Worm (Caenorhabditis elegans) whole organism, L4/young adult: Measurements from ENCODE around the gene F44E2.3.

Experiments used
- W03F9.2 ChIP-seq: fragments of 150-350 bp; optimal IDR thresholded peaks from 2 replicates; lab custom pipeline; 2014; ENCODE audit warnings: missing biosample characterization, missing genetic modification characterization
- dao-5 ChIP-seq: sonication (generic microtip); optimal IDR thresholded peaks from 2 replicates; lab custom pipeline; 2016; ENCODE audit warnings: missing genotype, missing genetic modification characterization, moderate library complexity, missing compliant biosample characterization
- him-1 ChIP-seq: sonication (generic microtip); optimal IDR thresholded peaks from 2 replicates; lab custom pipeline; 2016; ENCODE audit warnings: missing genotype, missing genetic modification reagents, missing genetic modification characterization, missing compliant biosample characterization

- TF ChIP-seq W03F9.2 (no peak), dao-5 (tag; lab: Kevin White, UChicago) (no peak), him-1 (tag; lab: Kevin White, UChicago) (no peak)
Observed at ce11 chrIII:8780473-8780872, 48.6 kb downstream of the F44E2.3 start.
